Fruit fly (Drosophila melanogaster) whole organism: ENCODE data around the gene Trs20.

Experiments used
- CG8478 ChIP-seq: fragments of >200 bp; optimal IDR thresholded peaks from 2 replicates; lab custom pipeline; 2018; ENCODE audit warnings: inconsistent platforms
- Dll ChIP-seq: fragments of >200 bp; optimal IDR thresholded peaks from 2 replicates; lab custom pipeline; 2017
- pan ChIP-seq: fragments of >200 bp; optimal IDR thresholded peaks from 2 replicates; lab custom pipeline; 2017
- usp ChIP-seq: fragments of >200 bp; optimal IDR thresholded peaks from 2 replicates; lab custom pipeline; 2017; ENCODE audit warnings: missing biosample characterization, missing genetic modification characterization, mixed read lengths

- TF ChIP-seq CG8478 (lab: Kevin White, UChicago) (no peak), pan (peak; percentile 55), usp (GFP tag; lab: Kevin White, UChicago) (no peak), Dll (no peak)
These were observed 19.6 kb upstream of the Trs20 start for dm6 chr3L:16150850-16151515.
